Fruit fly (Drosophila melanogaster) whole organism: ENCODE measurements around the gene CG17207.

Experiments used
- CG8478 ChIP-seq: fragments of >200 bp; optimal IDR thresholded peaks from 2 replicates; lab custom pipeline; 2018; ENCODE audit warnings: inconsistent platforms
- EcR ChIP-seq, 2 experiments: fragments of >200 bp; optimal IDR thresholded peaks; 2 replicates each; lab custom pipeline; 2017; ENCODE audit warnings: missing biosample characterization in 2 of 2, missing genetic modification characterization in 2 of 2, missing genetic modification reagents in 2 of 2

DNA sequence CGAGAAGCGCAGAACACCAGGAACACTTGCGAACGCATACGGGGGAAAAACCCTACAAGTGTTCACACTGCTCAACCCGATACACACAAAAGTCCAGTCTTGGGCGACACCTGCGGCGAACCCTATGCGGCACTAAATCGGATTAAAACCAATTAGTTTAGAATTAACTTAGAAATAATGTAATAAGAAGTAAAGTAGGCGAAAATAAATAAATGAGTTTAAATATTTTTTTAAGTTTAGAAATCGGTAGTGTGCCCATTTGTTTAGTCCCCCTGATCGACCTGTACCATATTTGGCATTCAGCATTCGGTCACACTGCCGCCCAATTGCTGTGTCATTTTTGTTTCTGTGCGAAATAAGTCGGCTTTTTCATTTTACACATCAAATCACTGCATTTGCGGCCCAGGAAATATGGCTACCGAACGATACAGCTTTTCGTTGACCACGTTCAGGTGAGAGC lies 7.9 kb downstream of the CG17207 start, which contains the start of gene Prosalpha2:
- TF ChIP-seq EcR (GFP tag; optimal IDR thresholded peaks at IDR 0.05; lab: Kevin White, UChicago) (no peak), CG8478 (no peak)
